Fruit fly (Drosophila melanogaster): Measurements from ENCODE around the gene CG8132.
A peak's percentile ranks its signal among the peaks of the same experiment; 100 is the strongest.

CG8132 gene

DNA sequence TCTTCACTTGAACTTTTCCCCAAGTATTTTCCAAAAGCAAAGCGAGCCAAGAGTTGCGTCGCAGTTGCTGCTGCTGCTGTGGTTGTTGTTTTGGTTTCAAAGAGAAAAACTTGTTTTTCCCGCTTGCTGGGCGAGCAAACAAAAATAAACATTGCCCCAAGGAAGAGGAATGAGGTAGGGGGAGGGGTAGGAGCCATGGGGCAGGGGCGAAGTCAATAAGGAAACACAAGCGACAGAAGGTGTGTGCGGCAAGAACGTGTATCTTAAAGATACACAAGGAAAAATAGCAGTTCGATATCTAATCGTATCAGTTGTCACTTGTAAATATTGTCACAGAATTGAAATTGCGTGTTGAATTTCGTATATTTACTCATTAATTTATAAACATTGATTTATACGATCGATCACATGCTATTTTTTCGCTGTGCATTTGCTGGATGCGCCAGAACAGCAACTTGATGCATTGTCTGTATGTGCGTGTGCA, 7.7 kb upstream of the CG8132 start (continued):
- TF ChIP-seq cwo (GFP tag; optimal IDR thresholded peaks at IDR 0.05) (peak; percentile 44), Nf-YC (tag; optimal IDR thresholded peaks at IDR 0.05) (no peak), otp (GFP tag; IDR thresholded peaks at IDR 0.05) (peak; percentile 72), CG1832 (GFP tag; optimal IDR thresholded peaks at IDR 0.05) (no peak), CG4282 (GFP tag; optimal IDR thresholded peaks at IDR 0.05) (no peak), CG1647 (GFP tag; optimal IDR thresholded peaks at IDR 0.05) (no peak), zfh2 (GFP tag; optimal IDR thresholded peaks at IDR 0.05) (no peak), CG13894 (tag; optimal IDR thresholded peaks at IDR 0.05) (no peak), dimm (GFP tag; IDR thresholded peaks at IDR 0.05) (no peak), seq (GFP tag; IDR thresholded peaks at IDR 0.05) (0 out of 2 replicates have a peak, but pooled peaks have one; percentile 45), H15 (GFP tag; IDR thresholded peaks at IDR 0.05) (peak; percentile 70; the same call in 2 of the 3 replicates), tap (tag; optimal IDR thresholded peaks at IDR 0.05) (peak; percentile 64), ssp (GFP tag; IDR thresholded peaks at IDR 0.05) (peak; percentile 39; the same call in 1 of the 2 replicates), bbx (GFP tag; IDR thresholded peaks at IDR 0.05; ENCODE audit: partially characterized antibody) (0 out of 2 replicates have a peak, but pooled peaks have one; percentile 18), CG10654 (GFP tag; optimal IDR thresholded peaks at IDR 0.05) (peak; percentile 70), Meics (GFP tag; optimal IDR thresholded peaks at IDR 0.05) (peak; percentile 68), tna (GFP tag; IDR thresholded peaks at IDR 0.05; ENCODE audit: partially characterized antibody) (no peak), ATbp (GFP tag; optimal IDR thresholded peaks at IDR 0.05) (peak; percentile 71), zen (tag; optimal IDR thresholded peaks at IDR 0.05) (peak; percentile 50), Usf (GFP tag; optimal IDR thresholded peaks at IDR 0.05) (peak; percentile 21), Stat92E (GFP tag; optimal IDR thresholded peaks at IDR 0.05) (peak in 1 of 3 experiments; percentile 7), CG17802 (tag; optimal IDR thresholded peaks at IDR 0.05) (peak; percentile 13), CG32532 (GFP tag; IDR thresholded peaks at IDR 0.05) (peak; percentile 56; the same call in 1 of the 2 replicates), CG12769 (tag; optimal IDR thresholded peaks at IDR 0.05) (peak; percentile 84), hth (optimal IDR thresholded peaks at IDR 0.05) (no peak), lov (optimal IDR thresholded peaks at IDR 0.05) (no peak), lov (GFP tag; IDR thresholded peaks at IDR 0.05) (peak; percentile 79; the same call in 1 of the 3 replicates), CG11504 (tag; optimal IDR thresholded peaks at IDR 0.05) (peak; percentile 60), nau (GFP tag; optimal IDR thresholded peaks at IDR 0.05) (peak; percentile 65), NK7.1 (GFP tag; optimal IDR thresholded peaks at IDR 0.05) (peak; percentile 0), CG7556 (GFP tag; optimal IDR thresholded peaks at IDR 0.05) (peak; percentile 66), oc (tag; optimal IDR thresholded peaks at IDR 0.05) (peak; percentile 66), CG14050 (GFP tag; IDR thresholded peaks at IDR 0.05) (no peak), crol (GFP tag; IDR thresholded peaks at IDR 0.05) (peak; percentile 61), CG15269 (tag; optimal IDR thresholded peaks at IDR 0.05) (peak; percentile 55), fd3F (GFP tag; optimal IDR thresholded peaks at IDR 0.05) (peak; percentile 77), CG10209 (GFP tag; optimal IDR thresholded peaks at IDR 0.05) (peak; percentile 79), CG7745 (tag; optimal IDR thresholded peaks at IDR 0.05) (peak; percentile 75), CG9876 (GFP tag; optimal IDR thresholded peaks at IDR 0.05) (no peak), CG33557 (GFP tag; optimal IDR thresholded peaks at IDR 0.05) (peak; percentile 93), twi (tag; optimal IDR thresholded peaks at IDR 0.05) (peak; percentile 76), klu (GFP tag; IDR thresholded peaks at IDR 0.05) (no peak), CG11398 (GFP tag; optimal IDR thresholded peaks at IDR 0.05) (peak; percentile 7), Dref (GFP tag; IDR thresholded peaks at IDR 0.05) (no peak), esg (GFP tag; conservative IDR thresholded peaks at IDR 0.05) (peak; percentile 33; the same call in 1 of the 2 replicates), CG9215 (GFP tag; IDR thresholded peaks at IDR 0.05) (no peak), slou (GFP tag; optimal IDR thresholded peaks at IDR 0.05) (peak; percentile 20), eve (GFP tag; optimal IDR thresholded peaks at IDR 0.05) (no peak), YL-1 (GFP tag; optimal IDR thresholded peaks at IDR 0.05) (peak; percentile 54), CG14441 (GFP tag; IDR thresholded peaks at IDR 0.05) (0 out of 2 replicates have a peak, but pooled peaks have one; percentile 22)
